Fruit fly (Drosophila melanogaster): Measurements from ENCODE around the gene HP1b.
A peak's percentile ranks its signal among the peaks of the same experiment; 100 is the strongest.

HP1b gene

DNA sequence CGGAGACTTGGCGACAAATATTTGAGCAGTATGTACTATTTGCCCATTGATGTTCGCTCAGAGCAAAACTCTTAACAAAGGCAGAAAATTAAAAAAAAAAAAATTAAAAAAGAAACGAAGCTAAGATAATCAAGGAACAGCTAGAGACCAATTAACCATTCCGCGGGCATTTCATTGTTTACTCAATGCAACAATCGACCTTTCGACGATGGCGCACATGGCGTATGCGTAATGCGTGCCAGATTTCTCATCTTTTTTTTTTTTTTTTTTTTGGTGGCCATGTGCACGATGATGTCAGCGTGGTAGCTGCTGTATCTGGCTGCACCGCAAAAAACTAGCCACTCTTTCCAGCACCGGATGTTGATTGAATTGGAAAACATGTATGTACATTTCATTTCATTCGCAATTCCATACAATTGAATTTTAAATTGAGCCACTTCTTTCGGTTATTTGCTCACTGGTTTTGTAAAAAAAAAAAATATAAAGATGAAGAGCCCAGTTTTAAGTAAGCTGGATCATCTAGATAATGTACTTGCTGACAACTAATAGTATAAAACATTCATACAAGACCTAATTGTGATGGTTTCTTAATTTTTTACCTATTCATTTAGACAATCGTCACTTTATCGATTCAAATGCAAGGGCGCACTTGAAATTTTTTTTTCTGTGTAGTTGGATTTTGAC, 5.1 kb upstream of the HP1b start (continued):
- TF ChIP-seq fd59A (GFP tag; optimal IDR thresholded peaks at IDR 0.05), result peak; percentile 34
- TF ChIP-seq vri (GFP tag; optimal IDR thresholded peaks at IDR 0.05), result peak; percentile 32
- TF ChIP-seq fkh (GFP tag; optimal IDR thresholded peaks at IDR 0.05), result no peak
- TF ChIP-seq CG31627 (GFP tag; optimal IDR thresholded peaks at IDR 0.05), result peak; percentile 61
- peak; percentile 66 for TF ChIP-seq Hr39 (GFP tag; optimal IDR thresholded peaks at IDR 0.05)
- peak; percentile 60 for TF ChIP-seq CG8319 (GFP tag; optimal IDR thresholded peaks at IDR 0.05)
- peak; percentile 65 for TF ChIP-seq pdm3 (GFP tag; optimal IDR thresholded peaks at IDR 0.05)
- TF ChIP-seq Eip93F (GFP tag; optimal IDR thresholded peaks at IDR 0.05), result peak; percentile 4
- TF ChIP-seq topi (GFP tag; optimal IDR thresholded peaks at IDR 0.05), result peak; percentile 70

DNA sequence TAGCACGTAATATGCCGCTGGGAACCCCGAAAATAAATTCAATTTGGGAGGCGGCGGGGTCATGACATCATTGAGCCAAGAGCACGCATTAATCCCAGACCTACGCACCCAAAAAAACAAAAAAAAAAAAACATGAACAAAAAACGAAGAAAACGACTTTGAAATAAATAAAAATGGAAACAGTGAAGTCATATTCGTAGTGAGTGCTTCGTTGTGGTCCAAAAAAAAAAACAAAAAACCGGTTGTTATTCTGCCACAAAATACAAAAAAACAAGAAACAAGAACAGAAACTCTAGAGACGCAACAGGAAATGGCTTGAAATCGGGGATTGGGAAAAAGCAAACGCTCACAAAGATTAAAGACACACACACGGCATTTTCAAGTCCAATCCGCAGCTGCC, 3.3 kb upstream of the HP1b start:
- no peak for TF ChIP-seq Eip75B (GFP tag; optimal IDR thresholded peaks at IDR 0.05)
- no peak for TF ChIP-seq Sox102F (GFP tag; optimal IDR thresholded peaks at IDR 0.05)
- TF ChIP-seq CG8119 (GFP tag; IDR thresholded peaks at IDR 0.05), result 0 out of 3 replicates have a peak, but pooled peaks have one; percentile 33
- peak; percentile 37 for TF ChIP-seq CG9139 (GFP tag; optimal IDR thresholded peaks at IDR 0.05)
- peak; percentile 46 for TF ChIP-seq CG6808 (GFP tag; optimal IDR thresholded peaks at IDR 0.05)
- TF ChIP-seq fd59A (GFP tag; optimal IDR thresholded peaks at IDR 0.05), result no peak
- TF ChIP-seq topi (GFP tag; optimal IDR thresholded peaks at IDR 0.05), result no peak
- TF ChIP-seq CG8632 (GFP tag; optimal IDR thresholded peaks at IDR 0.05), result peak; percentile 9
- TF ChIP-seq esn (GFP tag; optimal IDR thresholded peaks at IDR 0.05), result no peak
- no peak for TF ChIP-seq CG6276 (GFP tag; optimal IDR thresholded peaks at IDR 0.05)
- peak; percentile 37 for TF ChIP-seq vri (GFP tag; optimal IDR thresholded peaks at IDR 0.05)
- peak; percentile 63 for TF ChIP-seq Eip78C (GFP tag)
- TF ChIP-seq net (GFP tag; optimal IDR thresholded peaks at IDR 0.05), result no peak
- peak; percentile 81 to 82 for TF ChIP-seq ss (GFP tag; optimal IDR thresholded peaks at IDR 0.05)
- peak; percentile 57; the same call in 1 of the 3 replicates for TF ChIP-seq CG6163 (GFP tag; IDR thresholded peaks at IDR 0.05)
- TF ChIP-seq dsx (GFP tag; optimal IDR thresholded peaks at IDR 0.05; ENCODE audit: poor library complexity, severe bottlenecking), result peak; percentile 53
- TF ChIP-seq CG16779 (tag; optimal IDR thresholded peaks at IDR 0.05), result peak; percentile 37
- TF ChIP-seq eg (GFP tag; IDR thresholded peaks at IDR 0.05), result peak; percentile 48; the same call in 1 of the 3 replicates
- TF ChIP-seq svp (GFP tag), result peak; percentile 56
- peak; percentile 14 for TF ChIP-seq CG3032 (tag; optimal IDR thresholded peaks at IDR 0.05)
- TF ChIP-seq achi (GFP tag; optimal IDR thresholded peaks at IDR 0.05), result no peak
- no peak; the same call in 1 of the 2 replicates for TF ChIP-seq CG15336 (GFP tag; IDR thresholded peaks at IDR 0.05)
- no peak for TF ChIP-seq CG31627 (GFP tag; optimal IDR thresholded peaks at IDR 0.05)

DNA sequence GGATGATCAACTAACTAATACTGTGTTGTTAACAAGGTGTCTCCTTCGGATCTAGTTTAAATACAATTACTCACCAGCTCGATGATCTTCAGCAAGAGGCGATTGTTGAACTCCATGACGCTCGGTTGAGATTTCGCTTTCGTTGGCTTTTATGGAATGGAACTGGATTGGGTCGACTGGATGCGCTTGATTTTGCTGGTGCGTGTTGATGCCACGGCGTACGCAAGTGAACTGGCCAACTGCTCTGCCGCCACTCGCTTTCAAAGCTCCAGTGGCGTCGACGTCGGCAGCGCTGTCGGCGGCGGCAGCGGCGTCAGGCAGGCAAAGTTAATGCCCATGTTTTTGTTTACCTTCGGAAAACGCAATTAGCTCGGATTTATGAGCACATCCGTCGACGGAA, 2.6 kb upstream of the HP1b start, which contains the start of gene CG44325:
TSS of gene CG44325 (minus strand) at position 237 of the 400 bp plus-strand sequence.
- TF ChIP-seq Eip78C (GFP tag) (peak; percentile 55), CG11762 (GFP tag; optimal IDR thresholded peaks at IDR 0.05; ENCODE audit: insufficient read depth) (no peak), CG10631 (GFP tag; optimal IDR thresholded peaks at IDR 0.05) (no peak), ss (GFP tag; optimal IDR thresholded peaks at IDR 0.05) (peak; percentile 38 to 62), CG4318 (GFP tag; optimal IDR thresholded peaks at IDR 0.05) (no peak), CG10669 (GFP tag; optimal IDR thresholded peaks at IDR 0.05) (peak; percentile 21), CG8632 (GFP tag; optimal IDR thresholded peaks at IDR 0.05) (no peak), Met (GFP tag; optimal IDR thresholded peaks at IDR 0.05) (peak; percentile 8), CG6163 (GFP tag; IDR thresholded peaks at IDR 0.05) (peak; percentile 74; the same call in 2 of the 3 replicates), dsx (GFP tag; optimal IDR thresholded peaks at IDR 0.05; ENCODE audit: poor library complexity, severe bottlenecking) (peak; percentile 50), CG8119 (GFP tag; IDR thresholded peaks at IDR 0.05) (peak; percentile 29; the same call in 1 of the 3 replicates), fd59A (GFP tag; optimal IDR thresholded peaks at IDR 0.05) (no peak), CG11294 (GFP tag; IDR thresholded peaks at IDR 0.05) (no peak), achi (GFP tag; optimal IDR thresholded peaks at IDR 0.05) (no peak), Gug (GFP tag; IDR thresholded peaks at IDR 0.05) (no peak), CG8319 (GFP tag; optimal IDR thresholded peaks at IDR 0.05) (no peak), CG7368 (GFP tag; optimal IDR thresholded peaks at IDR 0.05) (peak; percentile 49), esn (GFP tag; optimal IDR thresholded peaks at IDR 0.05) (peak; percentile 44), Ets96B (tag; optimal IDR thresholded peaks at IDR 0.05) (no peak), CG6792 (GFP tag; optimal IDR thresholded peaks at IDR 0.05) (peak; percentile 4), Sox102F (GFP tag; optimal IDR thresholded peaks at IDR 0.05) (peak; percentile 70), net (GFP tag; optimal IDR thresholded peaks at IDR 0.05) (peak; percentile 57), CG9139 (GFP tag; optimal IDR thresholded peaks at IDR 0.05) (peak; percentile 50), Blimp-1 (GFP tag; optimal IDR thresholded peaks at IDR 0.05) (peak; percentile 98), Ets21C (GFP tag; optimal IDR thresholded peaks at IDR 0.05) (no peak), cyc (GFP tag; optimal IDR thresholded peaks at IDR 0.05) (no peak), Eip75B (GFP tag; optimal IDR thresholded peaks at IDR 0.05) (peak; percentile 49), salr (GFP tag; optimal IDR thresholded peaks at IDR 0.05) (no peak), acj6 (GFP tag; optimal IDR thresholded peaks at IDR 0.05) (no peak), CG15336 (GFP tag; IDR thresholded peaks at IDR 0.05) (peak; percentile 46; the same call in 1 of the 2 replicates), fd85E (GFP tag; optimal IDR thresholded peaks at IDR 0.05) (peak; percentile 24), CG3032 (tag; optimal IDR thresholded peaks at IDR 0.05) (no peak)
